Fruit fly (Drosophila melanogaster) whole organism, embryonic: Measurements from ENCODE around the gene mRpL51.
A peak's percentile ranks its signal among the peaks of the same experiment; 100 is the strongest.

Experiments
- Ada2b ChIP-seq: fragments of 200-800 bp; sonication (Bioruptor generic); IDR thresholded peaks from 2 replicates; pipeline ENCODE4 v1.3.6; 2022; ENCODE audit warnings: missing biosample characterization, missing genetic modification characterization
- B-H2 ChIP-seq: fragments of 200-800 bp; sonication (Bioruptor generic); optimal IDR thresholded peaks from 2 replicates; lab custom pipeline; 2018; ENCODE audit warnings: missing biosample characterization, mild to moderate bottlenecking, missing genetic modification characterization
- CG10321 ChIP-seq: fragments of 200-800 bp; sonication (Bioruptor generic); IDR thresholded peaks from 2 replicates; pipeline ENCODE4 v1.3.6; 2022; ENCODE audit warnings: missing biosample characterization, missing genetic modification characterization
- CG11696 ChIP-seq: fragments of 200-800 bp; sonication (Bioruptor generic); IDR thresholded peaks from 2 replicates; pipeline ENCODE4 v1.3.6; 2022; ENCODE audit warnings: missing biosample characterization, missing genetic modification characterization
- CG12071 ChIP-seq: fragments of 200-800 bp; sonication (Bioruptor generic); optimal IDR thresholded peaks from 3 replicates; lab custom pipeline; 2018; ENCODE audit warnings: missing biosample characterization, mild to moderate bottlenecking, missing genetic modification characterization
- CG12155 ChIP-seq: fragments of 200-800 bp; sonication (Bioruptor generic); optimal IDR thresholded peaks from 3 replicates; lab custom pipeline; 2016; ENCODE audit warnings: missing biosample characterization, missing genetic modification characterization
- CG14860 ChIP-seq: fragments of 200-800 bp; sonication (Bioruptor generic); IDR thresholded peaks from 3 replicates; pipeline ENCODE4 v1.3.6; 2022; ENCODE audit warnings: missing biosample characterization, missing genetic modification characterization; ENCODE audit not compliant: partially characterized antibody
- CG15696 ChIP-seq: fragments of 200-800 bp; sonication (Bioruptor generic); optimal IDR thresholded peaks from 2 replicates; lab custom pipeline; 2019; ENCODE audit warnings: missing biosample characterization, mild to moderate bottlenecking, missing genetic modification characterization, moderate library complexity
- CG1647 ChIP-seq: fragments of 200-800 bp; sonication (Bioruptor generic); optimal IDR thresholded peaks from 3 replicates; lab custom pipeline; 2016; ENCODE audit warnings: missing biosample characterization, missing genetic modification characterization
- CG17359 ChIP-seq: fragments of 200-800 bp; sonication (Bioruptor generic); optimal IDR thresholded peaks from 3 replicates; lab custom pipeline; 2018; ENCODE audit warnings: missing biosample characterization, mild to moderate bottlenecking, missing genetic modification characterization, moderate library complexity
- CG17385 ChIP-seq: fragments of 200-800 bp; sonication (Bioruptor generic); optimal IDR thresholded peaks from 3 replicates; lab custom pipeline; 2018; ENCODE audit warnings: missing biosample characterization, mild to moderate bottlenecking, missing genetic modification characterization
- CG1792 ChIP-seq: fragments of 200-800 bp; sonication (Bioruptor generic); optimal IDR thresholded peaks from 2 replicates; lab custom pipeline; 2016; ENCODE audit warnings: missing biosample characterization, missing genetic modification characterization
- CG30403 ChIP-seq: fragments of 200-800 bp; sonication (Bioruptor generic); optimal IDR thresholded peaks from 3 replicates; lab custom pipeline; 2016; ENCODE audit warnings: missing biosample characterization, missing genetic modification characterization
- CG31388 ChIP-seq: fragments of 200-800 bp; sonication (Bioruptor generic); optimal IDR thresholded peaks from 2 replicates; lab custom pipeline; 2016; ENCODE audit warnings: missing biosample characterization, missing genetic modification characterization
- CG3163 ChIP-seq: fragments of 200-800 bp; sonication (Bioruptor generic); optimal IDR thresholded peaks from 3 replicates; lab custom pipeline; 2016; ENCODE audit warnings: missing biosample characterization, missing genetic modification characterization
- CG3995 ChIP-seq: fragments of 200-800 bp; sonication (Bioruptor generic); optimal IDR thresholded peaks from 3 replicates; lab custom pipeline; 2016; ENCODE audit warnings: missing biosample characterization, missing genetic modification characterization
- CG4360 ChIP-seq: fragments of 200-800 bp; sonication (Bioruptor generic); IDR thresholded peaks from 2 replicates; pipeline ENCODE4 v1.3.6; 2022; ENCODE audit warnings: missing biosample characterization, missing genetic modification characterization
- CG4404 ChIP-seq: fragments of 200-800 bp; sonication (Bioruptor generic); IDR thresholded peaks from 2 replicates; pipeline ENCODE4 v1.3.6; 2022; ENCODE audit warnings: missing biosample characterization, missing genetic modification characterization
- CG4707 ChIP-seq: fragments of 200-800 bp; sonication (Bioruptor generic); optimal IDR thresholded peaks from 2 replicates; lab custom pipeline; 2018; ENCODE audit warnings: missing biosample characterization, mild to moderate bottlenecking, missing genetic modification characterization, moderate library complexity
- CG6175 ChIP-seq: fragments of 200-800 bp; sonication (Bioruptor generic); IDR thresholded peaks from 3 replicates; pipeline ENCODE4 v1.3.6; 2022; ENCODE audit warnings: missing biosample characterization, missing genetic modification characterization
- CG6689 ChIP-seq: fragments of 200-800 bp; sonication (Bioruptor generic); IDR thresholded peaks from 2 replicates; pipeline ENCODE4 v1.3.6; 2022; ENCODE audit warnings: missing biosample characterization, missing genetic modification characterization
- CG7839 ChIP-seq: fragments of 200-800 bp; sonication (Bioruptor generic); optimal IDR thresholded peaks from 3 replicates; lab custom pipeline; 2018; ENCODE audit warnings: missing biosample characterization, mild to moderate bottlenecking, missing genetic modification characterization, moderate library complexity
- Camta ChIP-seq: fragments of 200-800 bp; sonication (Bioruptor generic); optimal IDR thresholded peaks from 2 replicates; lab custom pipeline; 2016; ENCODE audit warnings: missing biosample characterization, missing genetic modification characterization
- Dll ChIP-seq: fragments of 200-800 bp; sonication (Bioruptor generic); IDR thresholded peaks from 4 replicates; pipeline ENCODE4 v1.3.6; 2022; ENCODE audit warnings: missing biosample characterization, missing genetic modification characterization; ENCODE audit not compliant: partially characterized antibody
- Doc3 ChIP-seq: fragments of 200-800 bp; sonication (Bioruptor generic); IDR thresholded peaks from 3 replicates; pipeline ENCODE4 v1.3.6; 2022; ENCODE audit warnings: missing biosample characterization, missing genetic modification characterization; ENCODE audit not compliant: partially characterized antibody
- Ets97D ChIP-seq: fragments of 200-800 bp; sonication (Bioruptor generic); optimal IDR thresholded peaks from 3 replicates; lab custom pipeline; 2016; ENCODE audit warnings: missing biosample characterization, missing genetic modification characterization
- HmgD ChIP-seq: fragments of 200-800 bp; sonication (Bioruptor generic); optimal IDR thresholded peaks from 3 replicates; lab custom pipeline; 2016; ENCODE audit warnings: missing biosample characterization, missing genetic modification characterization
- MBD-R2 ChIP-seq: fragments of 200-800 bp; sonication (Bioruptor generic); IDR thresholded peaks from 2 replicates; pipeline ENCODE4 v1.3.6; 2022; ENCODE audit warnings: missing biosample characterization, missing genetic modification characterization
- Nf-YC ChIP-seq: fragments of 200-800 bp; optimal IDR thresholded peaks from 3 replicates; lab custom pipeline; 2019; ENCODE audit warnings: missing biosample characterization, mild to moderate bottlenecking, missing genetic modification characterization, moderate library complexity
- aop ChIP-seq: fragments of 200-800 bp; sonication (Bioruptor generic); IDR thresholded peaks from 2 replicates; pipeline ENCODE4 v1.3.6; 2022; ENCODE audit warnings: missing biosample characterization, missing genetic modification characterization
- chn ChIP-seq: fragments of 200-800 bp; sonication (Bioruptor generic); optimal IDR thresholded peaks from 2 replicates; lab custom pipeline; 2016; ENCODE audit warnings: missing biosample characterization, missing genetic modification characterization
- corto ChIP-seq: fragments of 200-800 bp; sonication (Bioruptor generic); optimal IDR thresholded peaks from 2 replicates; lab custom pipeline; 2016; ENCODE audit warnings: missing biosample characterization, mild to moderate bottlenecking, missing genetic modification characterization, moderate library complexity
- dmrt11E ChIP-seq: fragments of 200-800 bp; sonication (Bioruptor generic); optimal IDR thresholded peaks from 3 replicates; lab custom pipeline; 2018; ENCODE audit warnings: missing biosample characterization, mild to moderate bottlenecking, missing genetic modification characterization, moderate library complexity
- dysf ChIP-seq: fragments of 200-800 bp; sonication (Bioruptor generic); IDR thresholded peaks from 3 replicates; pipeline ENCODE4 v1.3.6; 2022; ENCODE audit warnings: missing biosample characterization, missing genetic modification characterization
- emc ChIP-seq: fragments of 200-800 bp; sonication (Bioruptor generic); optimal IDR thresholded peaks from 2 replicates; lab custom pipeline; 2016; ENCODE audit warnings: missing biosample characterization, missing genetic modification characterization
- fru ChIP-seq: fragments of >200 bp; optimal IDR thresholded peaks from 2 replicates; lab custom pipeline; 2017
- gce ChIP-seq: fragments of 200-800 bp; sonication (Bioruptor generic); IDR thresholded peaks from 3 replicates; pipeline ENCODE4 v1.3.6; 2022; ENCODE audit warnings: missing biosample characterization, missing genetic modification characterization
- ind ChIP-seq: fragments of 200-800 bp; sonication (Bioruptor generic); optimal IDR thresholded peaks from 3 replicates; lab custom pipeline; 2016; ENCODE audit warnings: missing biosample characterization, missing genetic modification characterization
- insv ChIP-seq, 2 experiments: fragments of 200-800 bp; sonication (Bioruptor generic); optimal IDR thresholded peaks; 3 replicates each; lab custom pipeline; 2016 to 2018; ENCODE audit warnings: missing biosample characterization in 2 of 2, missing genetic modification characterization in 2 of 2
- inv ChIP-seq: fragments of 200-800 bp; sonication (Bioruptor generic); IDR thresholded peaks from 2 replicates; pipeline ENCODE4 v1.3.6; 2022; ENCODE audit warnings: missing biosample characterization, missing genetic modification characterization; ENCODE audit not compliant: partially characterized antibody
- maf-S ChIP-seq: fragments of 200-800 bp; sonication (Bioruptor generic); optimal IDR thresholded peaks from 2 replicates; lab custom pipeline; 2016; ENCODE audit warnings: missing biosample characterization, missing genetic modification characterization
- oc ChIP-seq: fragments of 200-800 bp; sonication (Bioruptor generic); optimal IDR thresholded peaks from 2 replicates; lab custom pipeline; 2018; ENCODE audit warnings: missing biosample characterization, mild to moderate bottlenecking, missing genetic modification characterization, moderate library complexity
- peb ChIP-seq: fragments of 200-800 bp; sonication (Bioruptor generic); IDR thresholded peaks from 2 replicates; pipeline ENCODE4 v1.3.6; 2022; ENCODE audit warnings: missing biosample characterization, missing genetic modification characterization
- pho ChIP-seq: fragments of 200-800 bp; sonication (Bioruptor generic); optimal IDR thresholded peaks from 2 replicates; lab custom pipeline; 2016; ENCODE audit warnings: missing biosample characterization, missing genetic modification characterization
- prd ChIP-seq, 3 experiments: fragments of >200 bp in 2 of 3; fragments of 200-800 bp in 1 of 3; sonication (Bioruptor generic) in 1 of 3; optimal IDR thresholded peaks in 2 of 3; IDR thresholded peaks in 1 of 3; 2 replicates in 2 of 3; 3 replicates in 1 of 3; pipeline versions ENCODE4 v1.3.6 to Lab custom; 2017 to 2022; ENCODE audit warnings: missing biosample characterization in 1 of 3, missing genetic modification characterization in 1 of 3
- psq ChIP-seq: fragments of 200-800 bp; sonication (Bioruptor generic); optimal IDR thresholded peaks from 2 replicates; lab custom pipeline; 2017; ENCODE audit warnings: missing biosample characterization, missing genetic modification characterization
- sens ChIP-seq: fragments of 200-800 bp; sonication (Bioruptor generic); peaks from one replicate; lab custom pipeline; 2016; ENCODE audit warnings: missing biosample characterization, missing genetic modification characterization
- usp ChIP-seq: fragments of >200 bp; optimal IDR thresholded peaks from 2 replicates; lab custom pipeline; 2017; ENCODE audit warnings: missing biosample characterization, missing genetic modification characterization
- vfl ChIP-seq: fragments of 200-800 bp; sonication (Bioruptor generic); optimal IDR thresholded peaks from 2 replicates; lab custom pipeline; 2016; ENCODE audit warnings: missing biosample characterization, missing genetic modification characterization
- vvl ChIP-seq: fragments of 200-800 bp; sonication (Bioruptor generic); IDR thresholded peaks from 2 replicates; pipeline ENCODE4 v1.3.6; 2022; ENCODE audit warnings: missing biosample characterization, missing genetic modification characterization

Gene mRpL51

DNA sequence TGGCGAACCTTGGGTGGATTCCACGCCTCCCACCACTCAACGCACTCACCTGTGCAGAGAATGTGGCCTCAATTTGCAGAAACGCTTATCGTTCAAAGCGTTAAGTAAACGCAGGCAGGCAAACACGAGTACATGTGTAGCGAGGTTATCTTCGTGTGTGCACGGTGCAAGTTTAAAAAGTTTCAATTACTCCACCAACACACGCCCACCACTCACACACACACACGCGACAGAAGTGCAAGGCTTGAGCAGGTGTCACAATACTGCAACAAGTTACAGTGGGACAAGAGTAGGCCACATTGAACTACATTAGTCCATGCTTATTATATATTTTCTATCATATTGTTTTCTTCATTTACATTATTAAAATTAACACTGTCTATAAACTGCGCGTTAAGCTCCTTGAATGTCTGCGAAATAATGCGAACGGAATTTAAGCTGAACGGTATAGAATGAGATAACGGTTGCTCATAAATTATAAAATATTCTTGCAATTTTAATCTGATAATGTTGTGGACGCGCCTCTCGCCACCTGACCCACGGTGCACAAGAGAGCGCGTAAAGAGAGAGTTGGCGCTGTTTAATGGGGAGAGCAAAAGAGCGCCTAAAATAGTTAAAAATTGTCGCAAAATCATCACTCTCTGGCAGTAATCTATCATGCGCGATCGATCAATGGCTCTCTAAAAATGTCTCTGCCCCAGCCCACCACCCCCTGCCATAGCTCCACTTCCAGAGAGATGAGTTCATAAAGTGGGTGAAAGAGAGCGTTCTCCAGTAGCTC, 17.5 kb upstream of the mRpL51 start (continued):
- TF ChIP-seq CG4360 (GFP tag; lab: Robert Waterston, UW) (peak; percentile 55; the same call in 1 of the 2 replicates), CG31388 (GFP tag; lab: Kevin White, UChicago) (peak; percentile 90), Doc3 (peak; percentile 45; the same call in 1 of the 3 replicates), CG4707 (GFP tag; lab: Kevin White, UChicago) (peak; percentile 97), peb (GFP tag; lab: Robert Waterston, UW) (peak; percentile 95), dysf (GFP tag; lab: Robert Waterston, UW) (peak; percentile 95), psq (GFP tag; lab: Kevin White, UChicago) (peak; percentile 47), CG15696 (tag; lab: Kevin White, UChicago) (peak; percentile 79), CG17359 (tag; lab: Kevin White, UChicago) (peak; percentile 98), CG12071 (GFP tag; lab: Kevin White, UChicago) (peak; percentile 93), MBD-R2 (peak; percentile 64), Camta (peak; percentile 79), CG3163 (peak; percentile 91), insv (GFP tag; optimal IDR thresholded peaks at IDR 0.05; lab: Kevin White, UChicago) (peak in 1 of 2 experiments; percentile 51), oc (tag; lab: Kevin White, UChicago) (peak; percentile 98), ind (GFP tag; lab: Kevin White, UChicago) (peak; percentile 93), pho (GFP tag; lab: Kevin White, UChicago) (no peak), CG17385 (GFP tag; lab: Kevin White, UChicago) (peak; percentile 92), sens (GFP tag; lab: Kevin White, UChicago) (peak; percentile 99), CG1647 (GFP tag; lab: Kevin White, UChicago) (peak; percentile 78), vvl (GFP tag; lab: Robert Waterston, UW) (peak; percentile 97), prd (optimal IDR thresholded peaks at IDR 0.05; lab: Kevin White, UChicago) (no peak), prd (GFP tag; IDR thresholded peaks at IDR 0.05; lab: Robert Waterston, UW) (peak; percentile 95), Ada2b (GFP tag; lab: Robert Waterston, UW) (peak; percentile 93), Nf-YC (peak; percentile 83), usp (GFP tag; lab: Kevin White, UChicago) (no peak), vfl (peak; percentile 75), CG11696 (GFP tag; lab: Robert Waterston, UW) (peak; percentile 75), CG10321 (GFP tag; lab: Robert Waterston, UW) (peak; percentile 73), emc (peak; percentile 59), HmgD (GFP tag; lab: Kevin White, UChicago) (no peak), fru (lab: Kevin White, UChicago) (no peak), CG3995 (GFP tag; lab: Kevin White, UChicago) (peak; percentile 20), CG12155 (GFP tag; lab: Kevin White, UChicago) (peak; percentile 82), B-H2 (GFP tag; lab: Kevin White, UChicago) (peak; percentile 66), maf-S (GFP tag; lab: Kevin White, UChicago) (peak; percentile 84), CG4404 (GFP tag; lab: Robert Waterston, UW) (peak; percentile 79), Ets97D (peak; percentile 55), CG6689 (peak; percentile 96), dmrt11E (peak; percentile 91), CG14860 (GFP tag; lab: Robert Waterston, UW) (peak; percentile 72), CG1792 (GFP tag; lab: Kevin White, UChicago) (peak; percentile 40), chn (peak; percentile 92), aop (GFP tag; lab: Robert Waterston, UW) (peak; percentile 91), gce (peak; percentile 90), CG7839 (tag; lab: Kevin White, UChicago) (peak; percentile 97), CG6175 (GFP tag; lab: Robert Waterston, UW) (no peak; the same call in none of the 3 replicates), Dll (GFP tag; lab: Robert Waterston, UW) (peak; percentile 58; the same call in 2 of the 4 replicates), inv (no peak; the same call in 1 of the 2 replicates), corto (GFP tag; lab: Kevin White, UChicago) (peak; percentile 98), CG30403 (GFP tag; lab: Kevin White, UChicago) (peak; percentile 91)
